Fruit fly (Drosophila melanogaster) whole organism, embryonic: ENCODE results near the gene slf.

Experiments used
- Bdp1 ChIP-seq: fragments of 200-800 bp; sonication (Bioruptor generic); optimal IDR thresholded peaks from 3 replicates; lab custom pipeline; 2016; ENCODE audit warnings: missing biosample characterization, missing genetic modification characterization
- Blimp-1 ChIP-seq: fragments of 200-800 bp; sonication (Bioruptor generic); optimal IDR thresholded peaks from 3 replicates; lab custom pipeline; 2018; ENCODE audit warnings: missing biosample characterization, missing genetic modification characterization, mild to moderate bottlenecking, moderate library complexity, missing genetic modification reagents
- Bteb2 ChIP-seq: fragments of 200-800 bp; sonication (Bioruptor generic); optimal IDR thresholded peaks from 2 replicates; lab custom pipeline; 2016; ENCODE audit warnings: missing biosample characterization, missing genetic modification characterization
- C15 ChIP-seq: fragments of 200-800 bp; sonication (Bioruptor generic); IDR thresholded peaks from 3 replicates; pipeline ENCODE4 v1.3.6; 2022; ENCODE audit warnings: missing biosample characterization, missing genetic modification characterization
- CG10462 ChIP-seq: fragments of 200-800 bp; sonication (Bioruptor generic); optimal IDR thresholded peaks from 2 replicates; lab custom pipeline; 2016; ENCODE audit warnings: missing biosample characterization, missing genetic modification characterization
- CG10565 ChIP-seq: fragments of 200-800 bp; sonication (Bioruptor generic); optimal IDR thresholded peaks from 3 replicates; lab custom pipeline; 2016; ENCODE audit warnings: missing biosample characterization, mild to moderate bottlenecking, missing genetic modification characterization
- CG1233 ChIP-seq: fragments of 200-800 bp; sonication (Bioruptor generic); optimal IDR thresholded peaks from 4 replicates; lab custom pipeline; 2018; ENCODE audit warnings: missing biosample characterization, mild to moderate bottlenecking, missing genetic modification characterization
- CG12942 ChIP-seq: fragments of 200-800 bp; sonication (Bioruptor generic); optimal IDR thresholded peaks from 3 replicates; lab custom pipeline; 2016; ENCODE audit warnings: missing biosample characterization, missing genetic modification characterization
- CG14050 ChIP-seq: fragments of 200-800 bp; sonication (Bioruptor generic); IDR thresholded peaks from 3 replicates; pipeline ENCODE4 v1.3.6; 2022; ENCODE audit warnings: missing biosample characterization, missing genetic modification characterization
- CG15269 ChIP-seq: fragments of 200-800 bp; sonication (Bioruptor generic); optimal IDR thresholded peaks from 2 replicates; lab custom pipeline; 2018; ENCODE audit warnings: missing biosample characterization, mild to moderate bottlenecking, missing genetic modification characterization, moderate library complexity
- CG16779 ChIP-seq: fragments of 200-800 bp; sonication (Bioruptor generic); IDR thresholded peaks from 2 replicates; pipeline ENCODE4 v1.3.6; 2022; ENCODE audit warnings: missing biosample characterization, missing genetic modification characterization
- CG17612 ChIP-seq: fragments of 200-800 bp; sonication (Bioruptor generic); IDR thresholded peaks from 2 replicates; pipeline ENCODE4 v1.3.6; 2022; ENCODE audit warnings: missing biosample characterization, missing genetic modification characterization
- CG17912 ChIP-seq: fragments of 200-800 bp; sonication (Bioruptor generic); optimal IDR thresholded peaks from 2 replicates; lab custom pipeline; 2018; ENCODE audit warnings: missing biosample characterization, mild to moderate bottlenecking, missing genetic modification characterization
- CG2712 ChIP-seq: fragments of 200-800 bp; optimal IDR thresholded peaks from 3 replicates; lab custom pipeline; 2019; ENCODE audit warnings: missing biosample characterization, mild to moderate bottlenecking, missing genetic modification characterization, moderate library complexity
- CG5245 ChIP-seq: fragments of 200-800 bp; sonication (Bioruptor generic); optimal IDR thresholded peaks from 3 replicates; lab custom pipeline; 2016; ENCODE audit warnings: missing biosample characterization, missing genetic modification characterization
- CG6765 ChIP-seq: fragments of 200-800 bp; sonication (Bioruptor generic); optimal IDR thresholded peaks from 3 replicates; lab custom pipeline; 2017; ENCODE audit warnings: missing biosample characterization, mild to moderate bottlenecking, missing genetic modification characterization
- CG7745 ChIP-seq: fragments of 200-800 bp; sonication (Bioruptor generic); optimal IDR thresholded peaks from 2 replicates; lab custom pipeline; 2018; ENCODE audit warnings: missing biosample characterization, mild to moderate bottlenecking, missing genetic modification characterization, moderate library complexity
- Chrac-16 ChIP-seq: fragments of 200-800 bp; sonication (Bioruptor generic); optimal IDR thresholded peaks from 3 replicates; lab custom pipeline; 2016; ENCODE audit warnings: missing biosample characterization, missing genetic modification characterization
- D ChIP-seq, 2 experiments: fragments of 200-800 bp in 1 of 2; fragments of >200 bp in 1 of 2; sonication (Bioruptor generic) in 1 of 2; optimal IDR thresholded peaks; 2 replicates in 1 of 2; 3 replicates in 1 of 2; lab custom pipeline; 2017; ENCODE audit warnings: mild to moderate bottlenecking in 1 of 2, missing biosample characterization in 1 of 2, missing genetic modification characterization in 1 of 2, missing genetic modification reagents in 1 of 2
- D19B ChIP-seq: fragments of 200-800 bp; sonication (Bioruptor generic); optimal IDR thresholded peaks from 2 replicates; lab custom pipeline; 2017; ENCODE audit warnings: missing biosample characterization, mild to moderate bottlenecking, missing genetic modification characterization
- Dbx ChIP-seq: fragments of 200-800 bp; sonication (Bioruptor generic); IDR thresholded peaks from 3 replicates; pipeline ENCODE4 v1.3.6; 2022; ENCODE audit warnings: missing biosample characterization, missing genetic modification characterization
- Deaf1 ChIP-seq: fragments of 200-800 bp; optimal IDR thresholded peaks from 3 replicates; lab custom pipeline; 2019; ENCODE audit warnings: missing biosample characterization, mild to moderate bottlenecking, missing genetic modification characterization, moderate library complexity
- Dref ChIP-seq: fragments of 200-800 bp; sonication (Bioruptor generic); IDR thresholded peaks from 2 replicates; pipeline ENCODE4 v1.3.6; 2022; ENCODE audit warnings: missing biosample characterization, missing genetic modification characterization
- Gsc ChIP-seq: fragments of 200-800 bp; sonication (Bioruptor generic); IDR thresholded peaks from 2 replicates; pipeline ENCODE4 v1.3.6; 2022; ENCODE audit warnings: missing biosample characterization, missing genetic modification characterization
- Meics ChIP-seq: fragments of 200-800 bp; sonication (Bioruptor generic); optimal IDR thresholded peaks from 2 replicates; lab custom pipeline; 2017; ENCODE audit warnings: missing biosample characterization, mild to moderate bottlenecking, missing genetic modification characterization
- Mrtf ChIP-seq: fragments of 200-800 bp; sonication (Bioruptor generic); IDR thresholded peaks from 3 replicates; pipeline ENCODE4 v1.3.6; 2022; ENCODE audit warnings: missing biosample characterization, missing genetic modification characterization
- NK7.1 ChIP-seq: fragments of 200-800 bp; sonication (Bioruptor generic); optimal IDR thresholded peaks from 3 replicates; lab custom pipeline; 2016; ENCODE audit warnings: missing biosample characterization, missing genetic modification characterization
- Nf-YB ChIP-seq: fragments of 200-800 bp; sonication (Bioruptor generic); optimal IDR thresholded peaks from 3 replicates; lab custom pipeline; 2019; ENCODE audit warnings: missing biosample characterization, mild to moderate bottlenecking, missing genetic modification characterization, moderate library complexity
- NfI ChIP-seq: fragments of 200-800 bp; sonication (Bioruptor generic); optimal IDR thresholded peaks from 3 replicates; lab custom pipeline; 2018; ENCODE audit warnings: missing biosample characterization, mild to moderate bottlenecking, missing genetic modification characterization, moderate library complexity
- Oli ChIP-seq: fragments of 200-800 bp; sonication (Bioruptor generic); optimal IDR thresholded peaks from 2 replicates; lab custom pipeline; 2018; ENCODE audit warnings: missing biosample characterization, mild to moderate bottlenecking, missing genetic modification characterization, moderate library complexity
- Tbp ChIP-seq: fragments of >200 bp; optimal IDR thresholded peaks from 2 replicates; lab custom pipeline; 2018; ENCODE audit warnings: missing biosample characterization, missing genetic modification characterization
- al ChIP-seq: fragments of 200-800 bp; sonication (Bioruptor generic); IDR thresholded peaks from 2 replicates; pipeline ENCODE4 v1.3.6; 2022; ENCODE audit warnings: missing biosample characterization, missing genetic modification characterization
- aop ChIP-seq: fragments of 200-800 bp; sonication (Bioruptor generic); IDR thresholded peaks from 2 replicates; pipeline ENCODE4 v1.3.6; 2022; ENCODE audit warnings: missing biosample characterization, missing genetic modification characterization
- bab2 ChIP-seq: fragments of 200-800 bp; sonication (Bioruptor generic); optimal IDR thresholded peaks from 2 replicates; lab custom pipeline; 2016; ENCODE audit warnings: missing biosample characterization, missing genetic modification characterization
- bowl ChIP-seq: fragments of 200-800 bp; sonication (Bioruptor generic); IDR thresholded peaks from 2 replicates; pipeline ENCODE4 v1.3.6; 2022; ENCODE audit warnings: missing biosample characterization, missing genetic modification characterization
- cas ChIP-seq: fragments of 200-800 bp; sonication (Bioruptor generic); IDR thresholded peaks from 2 replicates; pipeline ENCODE4 v1.3.6; 2022; ENCODE audit warnings: missing biosample characterization, missing genetic modification characterization
- dimm ChIP-seq: fragments of 200-800 bp; sonication (Bioruptor generic); IDR thresholded peaks from 2 replicates; pipeline ENCODE4 v1.3.6; 2022; ENCODE audit warnings: missing biosample characterization, missing genetic modification characterization
- fd64A ChIP-seq: fragments of 200-800 bp; sonication (Bioruptor generic); optimal IDR thresholded peaks from 3 replicates; lab custom pipeline; 2018; ENCODE audit warnings: missing biosample characterization, mild to moderate bottlenecking, missing genetic modification characterization
- grn ChIP-seq: fragments of 200-800 bp; sonication (Bioruptor generic); optimal IDR thresholded peaks from 3 replicates; lab custom pipeline; 2017; ENCODE audit warnings: missing biosample characterization, missing genetic modification characterization
- kah ChIP-seq: fragments of 200-800 bp; sonication (Bioruptor generic); optimal IDR thresholded peaks from 2 replicates; lab custom pipeline; 2018; ENCODE audit warnings: missing biosample characterization, mild to moderate bottlenecking, missing genetic modification characterization
- ken ChIP-seq: fragments of 200-800 bp; sonication (Bioruptor generic); IDR thresholded peaks from 3 replicates; pipeline ENCODE4 v1.3.6; 2022; ENCODE audit warnings: missing biosample characterization, missing genetic modification characterization
- klu ChIP-seq: fragments of 200-800 bp; sonication (Bioruptor generic); IDR thresholded peaks from 2 replicates; pipeline ENCODE4 v1.3.6; 2022; ENCODE audit warnings: missing biosample characterization, missing genetic modification characterization
- odd ChIP-seq: fragments of 200-800 bp; sonication (Bioruptor generic); optimal IDR thresholded peaks from 2 replicates; lab custom pipeline; 2017; ENCODE audit warnings: missing biosample characterization, mild to moderate bottlenecking, missing genetic modification characterization
- row ChIP-seq: fragments of 200-800 bp; sonication (Bioruptor generic); IDR thresholded peaks from 3 replicates; pipeline ENCODE4 v1.3.6; 2022; ENCODE audit warnings: missing biosample characterization, missing genetic modification characterization
- seq ChIP-seq: fragments of 200-800 bp; sonication (Bioruptor generic); IDR thresholded peaks from 2 replicates; pipeline ENCODE4 v1.3.6; 2022; ENCODE audit warnings: missing biosample characterization, missing genetic modification characterization
- slbo ChIP-seq: fragments of 200-800 bp; sonication (Bioruptor generic); IDR thresholded peaks from 2 replicates; pipeline ENCODE4 v1.3.6; 2022; ENCODE audit warnings: missing biosample characterization, missing genetic modification characterization
- so ChIP-seq: fragments of 200-800 bp; sonication (Bioruptor generic); IDR thresholded peaks from 3 replicates; pipeline ENCODE4 v1.3.6; 2022; ENCODE audit warnings: missing biosample characterization, missing genetic modification characterization
- stc ChIP-seq: fragments of 200-800 bp; sonication (Bioruptor generic); IDR thresholded peaks from 2 replicates; pipeline ENCODE4 v1.3.6; 2022; ENCODE audit warnings: missing biosample characterization, missing genetic modification characterization
- tin ChIP-seq: fragments of 200-800 bp; sonication (Bioruptor generic); optimal IDR thresholded peaks from 3 replicates; lab custom pipeline; 2016; ENCODE audit warnings: missing biosample characterization, missing genetic modification characterization
- ttk ChIP-seq: fragments of 200-800 bp; sonication (Bioruptor generic); IDR thresholded peaks from 2 replicates; pipeline ENCODE4 v2.1.2; 2022; ENCODE audit warnings: missing biosample characterization, missing genetic modification characterization
- vvl ChIP-seq: fragments of 200-800 bp; sonication (Bioruptor generic); IDR thresholded peaks from 2 replicates; pipeline ENCODE4 v1.3.6; 2022; ENCODE audit warnings: missing biosample characterization, missing genetic modification characterization
- zf30C ChIP-seq: fragments of 200-800 bp; sonication (Bioruptor generic); optimal IDR thresholded peaks from 3 replicates; lab custom pipeline; 2018; ENCODE audit warnings: missing biosample characterization, mild to moderate bottlenecking, missing genetic modification characterization

Gene slf

DNA sequence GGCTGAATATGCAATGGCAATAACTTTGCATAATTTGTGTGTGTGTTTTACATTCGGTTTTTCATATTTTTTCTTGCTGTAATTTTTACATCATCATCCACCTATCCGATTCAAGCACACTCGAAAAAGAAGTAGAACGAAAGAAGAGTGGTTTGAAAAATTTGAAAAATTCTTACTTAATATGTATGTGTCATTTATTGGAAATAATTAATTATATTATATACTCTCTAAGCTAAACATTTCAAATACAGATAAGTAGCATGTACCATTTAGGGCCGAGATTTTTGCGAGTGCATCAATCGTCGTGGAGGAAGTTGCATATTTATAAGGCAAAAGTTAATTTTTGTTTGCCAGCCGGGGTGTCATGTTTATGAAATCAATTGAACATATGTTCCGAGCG is 4.4 kb upstream of the slf start (continued):
- TF ChIP-seq kah (GFP tag; lab: Kevin White, UChicago) = no peak
- TF ChIP-seq D (optimal IDR thresholded peaks at IDR 0.05; lab: Kevin White, UChicago) = no peak
- no peak for TF ChIP-seq D (GFP tag; optimal IDR thresholded peaks at IDR 0.05; lab: Kevin White, UChicago)
- TF ChIP-seq D19B (GFP tag; lab: Kevin White, UChicago) = no peak
- TF ChIP-seq CG16779 (GFP tag; lab: Robert Waterston, UW) = no peak
- TF ChIP-seq CG7745 = no peak
- TF ChIP-seq ttk (GFP tag; lab: Robert Waterston, UW) = peak; percentile 34; the same call in 1 of the 2 replicates
- TF ChIP-seq CG1233 (GFP tag; lab: Kevin White, UChicago) = no peak
- no peak for TF ChIP-seq odd (GFP tag; lab: Kevin White, UChicago)
- no peak for TF ChIP-seq Tbp (GFP tag; lab: Kevin White, UChicago)
- TF ChIP-seq CG17912 = no peak
- TF ChIP-seq grn (GFP tag; lab: Kevin White, UChicago) = no peak
- TF ChIP-seq klu (GFP tag; lab: Robert Waterston, UW) = no peak
- peak; percentile 66; the same call in 2 of the 3 replicates for TF ChIP-seq so (GFP tag; lab: Robert Waterston, UW)
- TF ChIP-seq ken (GFP tag; lab: Robert Waterston, UW) = no peak
- TF ChIP-seq Dbx (GFP tag; lab: Robert Waterston, UW) = no peak
- no peak for TF ChIP-seq Bteb2 (GFP tag; lab: Kevin White, UChicago)
- TF ChIP-seq CG10565 = no peak
- TF ChIP-seq CG12942 (GFP tag; lab: Kevin White, UChicago) = no peak
- TF ChIP-seq Oli = peak; percentile 43
- TF ChIP-seq al (GFP tag; lab: Robert Waterston, UW) = no peak
- TF ChIP-seq Dref (GFP tag; lab: Robert Waterston, UW) = no peak
- peak; percentile 82 for TF ChIP-seq vvl
- no peak for TF ChIP-seq CG17612
- TF ChIP-seq NfI (GFP tag; lab: Kevin White, UChicago) = peak; percentile 32
- TF ChIP-seq Meics (GFP tag; lab: Kevin White, UChicago) = no peak
- no peak for TF ChIP-seq Gsc (GFP tag; lab: Robert Waterston, UW)
- peak; percentile 13 for TF ChIP-seq CG2712
- no peak for TF ChIP-seq CG10462 (GFP tag; lab: Kevin White, UChicago)
- peak; percentile 49 for TF ChIP-seq CG15269
- TF ChIP-seq CG14050 = peak; percentile 51; the same call in 2 of the 3 replicates
- TF ChIP-seq dimm (GFP tag; lab: Robert Waterston, UW) = no peak
- TF ChIP-seq Chrac-16 = no peak
- TF ChIP-seq CG6765 = no peak
- TF ChIP-seq NK7.1 (GFP tag; lab: Kevin White, UChicago) = no peak
- peak; percentile 42; the same call in 1 of the 2 replicates for TF ChIP-seq bowl
- peak; percentile 12; the same call in 1 of the 2 replicates for TF ChIP-seq stc
- TF ChIP-seq tin (GFP tag; lab: Kevin White, UChicago) = no peak
- TF ChIP-seq bab2 = no peak
- TF ChIP-seq slbo (GFP tag; lab: Robert Waterston, UW) = peak; percentile 15; the same call in 1 of the 2 replicates
- TF ChIP-seq aop (GFP tag; lab: Robert Waterston, UW) = no peak
- 0 out of 2 replicates have a peak, but pooled peaks have one; percentile 27 for TF ChIP-seq seq (GFP tag; lab: Robert Waterston, UW)
- no peak for TF ChIP-seq Blimp-1 (GFP tag; lab: Kevin White, UChicago)
- 0 out of 3 replicates have a peak, but pooled peaks have one; percentile 10 for TF ChIP-seq Mrtf (GFP tag; lab: Robert Waterston, UW)
- TF ChIP-seq CG5245 (GFP tag; lab: Kevin White, UChicago) = no peak
- no peak for TF ChIP-seq Bdp1 (GFP tag; lab: Kevin White, UChicago)
- TF ChIP-seq C15 = no peak
- no peak for TF ChIP-seq zf30C (GFP tag; lab: Kevin White, UChicago)
- TF ChIP-seq Nf-YB (GFP tag; lab: Kevin White, UChicago) = no peak
- no peak for TF ChIP-seq cas
- no peak for TF ChIP-seq fd64A
- no peak for TF ChIP-seq Deaf1
- peak; percentile 45; the same call in 2 of the 3 replicates for TF ChIP-seq row
